Worm (Caenorhabditis elegans): Measurements from ENCODE around the gene Y57A10A.14.
A peak's percentile ranks its signal among the peaks of the same experiment; 100 is the strongest.

The Y57A10A.14 gene

DNA sequence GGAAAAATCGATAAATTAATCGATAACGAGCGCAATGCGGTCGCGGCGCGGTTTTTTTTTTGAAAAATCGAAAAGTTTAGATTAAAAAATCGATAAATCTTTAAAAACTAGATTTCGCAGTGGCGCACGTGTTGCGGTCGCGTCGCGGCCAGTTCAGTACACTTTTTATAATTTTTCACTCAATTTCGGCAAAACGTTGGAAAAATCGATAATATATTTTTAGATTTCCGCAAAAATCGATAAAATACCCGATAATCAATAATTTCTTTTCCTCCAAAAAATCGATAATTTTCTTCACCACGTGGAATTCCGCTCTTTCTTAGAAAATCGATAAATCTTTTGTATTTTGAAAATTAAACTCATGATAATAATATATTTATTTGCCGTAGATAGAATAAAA, 9.2 kb upstream of the Y57A10A.14 start:
- TF ChIP-seq efl-1 (optimal IDR thresholded peaks at IDR 0.05) (no peak), efl-1 (GFP tag; optimal IDR thresholded peaks at IDR 0.05 in 1 of 2) (peak in 1 of 2 experiments; percentile 32), swsn-7 (tag; optimal IDR thresholded peaks at IDR 0.05) (no peak), sox-4 (tag; optimal IDR thresholded peaks at IDR 0.05) (no peak), aly-2 (tag; optimal IDR thresholded peaks at IDR 0.05) (no peak)

DNA sequence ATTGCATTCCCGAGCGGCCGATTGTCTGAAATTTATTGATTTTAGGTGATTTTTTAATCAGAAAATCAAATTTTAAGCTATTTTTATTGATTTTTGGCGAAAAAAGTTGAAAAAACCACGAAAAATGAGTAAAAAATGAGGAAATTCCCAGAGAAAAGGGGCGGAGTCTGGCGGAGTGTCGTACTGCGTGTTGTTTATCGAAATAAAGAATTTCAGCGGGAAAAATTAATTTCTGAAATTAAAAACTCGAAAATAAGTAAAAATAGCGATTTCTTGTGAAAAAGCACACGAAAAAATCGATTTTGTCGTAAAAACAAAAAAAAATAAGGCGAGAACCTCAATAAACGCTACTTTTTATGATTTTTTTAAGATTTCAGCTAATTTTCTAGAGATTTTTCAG, 880 bp upstream of the Y57A10A.14 start, which contains the start of gene Y57A10A.13:
Y57A10A.13 (minus strand) TSS at position 46 of the 400 bp plus-strand sequence.
- peak; percentile 13 for TF ChIP-seq blmp-1 (tag; optimal IDR thresholded peaks at IDR 0.05)
- peak; percentile 58 to 80 for TF ChIP-seq efl-1 (optimal IDR thresholded peaks at IDR 0.05)
- TF ChIP-seq efl-1 (GFP tag; optimal IDR thresholded peaks at IDR 0.05 in 1 of 2), result peak; percentile 84 to 98
- no peak for TF ChIP-seq pqm-1 (tag; optimal IDR thresholded peaks at IDR 0.05)
- TF ChIP-seq lin-35 (GFP tag; optimal IDR thresholded peaks at IDR 0.05), result peak; percentile 72 to 89
- no peak for TF ChIP-seq fkh-8 (tag; optimal IDR thresholded peaks at IDR 0.05)
- no peak for TF ChIP-seq dsc-1 (tag; optimal IDR thresholded peaks at IDR 0.05)
- TF ChIP-seq unc-62 (GFP tag; optimal IDR thresholded peaks at IDR 0.05), result no peak
- TF ChIP-seq ets-5 (GFP tag; IDR thresholded peaks at IDR 0.05), result no peak
- TF ChIP-seq irx-1 (tag; optimal IDR thresholded peaks at IDR 0.05), result no peak
- TF ChIP-seq mdl-1 (tag; optimal IDR thresholded peaks at IDR 0.05), result no peak
- no peak for TF ChIP-seq hlh-4 (tag; optimal IDR thresholded peaks at IDR 0.05)
- TF ChIP-seq zag-1 (tag; optimal IDR thresholded peaks at IDR 0.05), result no peak
- TF ChIP-seq nhr-19 (GFP tag; conservative IDR thresholded peaks at IDR 0.05), result no peak
- TF ChIP-seq lsy-2 (tag; optimal IDR thresholded peaks at IDR 0.05), result peak; percentile 4 to 52
- TF ChIP-seq skn-1 (tag; optimal IDR thresholded peaks at IDR 0.05), result peak; percentile 15
- no peak for TF ChIP-seq egl-13 (tag; optimal IDR thresholded peaks at IDR 0.05)
- TF ChIP-seq snpc-4 (tag; optimal IDR thresholded peaks at IDR 0.05), result no peak
- peak; percentile 72 to 87 (median 79) for TF ChIP-seq dpl-1 (GFP tag; optimal IDR thresholded peaks at IDR 0.05)
- TF ChIP-seq nhr-76 (tag; optimal IDR thresholded peaks at IDR 0.05), result no peak
- no peak for TF ChIP-seq ces-1 (GFP tag; optimal IDR thresholded peaks at IDR 0.05)

DNA sequence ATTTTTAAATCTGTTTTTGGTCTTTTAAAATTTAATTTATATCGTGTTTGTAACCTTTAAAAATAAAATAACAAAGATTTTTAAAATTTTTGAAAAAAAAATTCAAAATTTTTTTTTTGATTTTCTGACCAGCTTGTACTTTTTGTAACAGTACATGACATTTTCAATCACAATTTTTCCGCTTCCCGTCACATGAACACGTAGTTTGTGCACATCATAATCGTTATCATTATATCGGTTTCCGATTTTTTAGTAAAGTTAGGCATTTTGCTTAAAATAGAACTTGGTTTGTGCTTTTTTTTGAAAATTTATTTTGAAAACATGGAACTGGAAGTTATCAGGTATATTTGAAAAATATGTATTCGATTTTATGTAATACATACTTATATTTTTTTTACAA, 989 bp downstream of the Y57A10A.14 start:
- TF ChIP-seq elt-2 (tag; optimal IDR thresholded peaks at IDR 0.05) (peak; percentile 47), efl-1 (optimal IDR thresholded peaks at IDR 0.05) (no peak), efl-1 (GFP tag; optimal IDR thresholded peaks at IDR 0.05 in 1 of 2) (no peak)

DNA sequence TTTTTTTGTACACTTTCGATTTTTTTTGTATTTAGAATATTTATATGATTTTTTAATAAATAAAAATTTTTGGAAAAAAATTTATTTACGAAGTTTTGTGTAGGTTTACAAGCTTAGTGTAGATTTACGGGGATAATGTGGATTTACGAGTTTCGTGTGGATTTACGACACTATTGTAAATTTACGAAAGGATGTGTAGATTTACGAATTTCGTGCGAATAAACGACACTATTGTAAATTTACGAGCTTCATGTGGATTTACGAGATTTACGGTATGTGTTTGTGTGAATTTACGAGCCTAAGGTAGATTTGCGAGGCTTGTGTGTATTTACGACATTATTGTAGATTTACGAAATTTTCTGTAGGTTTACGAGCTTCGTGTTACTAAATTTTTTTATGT, 3.5 kb downstream of the Y57A10A.14 start:
- TF ChIP-seq dsc-1 (tag; optimal IDR thresholded peaks at IDR 0.05), result no peak
- no peak for TF ChIP-seq efl-1 (optimal IDR thresholded peaks at IDR 0.05)
- peak in 1 of 2 experiments; percentile 67 for TF ChIP-seq efl-1 (GFP tag; optimal IDR thresholded peaks at IDR 0.05 in 1 of 2)

DNA sequence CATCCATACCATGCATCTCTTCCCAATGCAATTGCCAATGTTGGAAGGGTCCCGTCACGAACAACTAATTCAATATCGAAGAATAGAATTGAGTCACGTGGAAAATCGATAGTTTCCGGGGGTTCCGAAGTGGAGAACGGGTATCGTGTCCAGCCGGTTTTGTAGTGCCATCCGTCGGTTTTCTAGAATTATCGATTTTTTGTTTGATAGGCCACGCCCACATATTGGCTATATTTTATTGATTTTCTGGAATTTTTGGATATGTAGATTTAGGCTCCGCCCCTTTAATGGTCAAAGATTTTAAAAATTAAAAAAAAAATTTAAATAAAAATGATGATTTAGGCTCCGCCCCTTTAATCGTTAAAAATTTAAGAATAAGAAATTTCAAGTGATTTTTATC, 13.5 kb downstream of the Y57A10A.14 start:
- no peak for TF ChIP-seq efl-1 (optimal IDR thresholded peaks at IDR 0.05)
- peak in 1 of 2 experiments; percentile 75 for TF ChIP-seq efl-1 (GFP tag; optimal IDR thresholded peaks at IDR 0.05 in 1 of 2)
- TF ChIP-seq fkh-10 (GFP tag; optimal IDR thresholded peaks at IDR 0.05), result no peak
- TF ChIP-seq unc-86 (tag; optimal IDR thresholded peaks at IDR 0.05), result no peak
- TF ChIP-seq nhr-20 (tag; optimal IDR thresholded peaks at IDR 0.05), result no peak

DNA sequence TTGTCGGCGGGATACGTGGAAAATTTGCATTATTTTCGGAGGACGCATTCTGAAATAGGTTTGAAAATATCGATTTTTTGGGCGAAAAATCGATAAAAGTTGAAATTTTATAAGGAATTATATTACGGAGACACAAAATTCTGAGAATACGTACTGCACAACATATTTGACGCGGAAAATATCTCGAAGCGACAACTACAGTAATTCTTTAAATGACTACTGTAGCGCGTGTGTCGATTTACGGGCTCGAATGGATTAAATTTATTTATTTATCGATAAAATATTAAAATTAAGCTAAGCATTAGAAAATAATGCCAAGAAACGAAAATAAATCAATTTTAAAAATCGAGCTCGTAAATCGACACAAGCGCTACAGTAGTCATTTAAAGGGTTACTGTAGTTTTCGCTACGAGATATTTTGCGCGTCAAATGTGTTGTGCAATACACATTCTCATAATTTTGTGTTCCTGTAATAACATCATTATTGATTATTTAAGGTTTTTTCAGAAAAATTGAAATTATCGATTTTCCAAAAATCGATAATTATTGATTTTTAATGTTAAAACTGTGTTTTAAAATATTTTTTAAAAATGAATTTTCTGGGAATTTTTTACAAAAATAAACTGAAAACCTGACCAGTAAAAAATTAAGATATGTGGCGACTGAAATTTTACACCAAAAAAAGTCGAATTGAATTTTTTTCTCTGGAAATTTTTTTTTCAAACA, 14.3 kb downstream of the Y57A10A.14 start, which contains the start of gene polg-1:
polg-1 (minus strand) TSS at position 51 of the 726 bp plus-strand sequence.
- no peak for TF ChIP-seq nhr-11 (tag; optimal IDR thresholded peaks at IDR 0.05)

DNA sequence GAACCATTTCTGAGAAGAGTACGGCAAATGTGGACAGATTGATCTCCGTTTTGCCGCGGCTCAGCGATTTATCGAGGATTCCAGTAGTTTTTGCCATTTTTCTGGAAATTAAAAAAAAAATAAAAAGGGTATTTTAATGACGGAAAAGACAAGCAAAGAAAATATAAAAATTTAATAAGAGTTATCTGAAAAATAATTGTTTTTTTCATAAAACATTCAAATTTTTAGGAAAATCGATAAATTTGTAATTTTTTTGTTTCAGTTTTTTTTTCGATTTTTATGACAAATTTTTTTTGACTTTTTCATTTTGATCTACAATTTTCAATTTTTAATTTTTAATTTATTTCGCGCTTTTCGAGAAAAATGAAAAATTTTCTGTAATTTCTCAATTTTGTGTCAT, 16.5 kb downstream of the Y57A10A.14 start, which contains the start of gene trpp-5:
trpp-5 (minus strand) TSS at position 101 of the 400 bp plus-strand sequence.
- TF ChIP-seq mep-1 (tag; optimal IDR thresholded peaks at IDR 0.05), result no peak
- TF ChIP-seq nhr-11 (tag; optimal IDR thresholded peaks at IDR 0.05), result no peak
- no peak for TF ChIP-seq aha-1 (tag; optimal IDR thresholded peaks at IDR 0.05)
- no peak for TF ChIP-seq mef-2 (tag; optimal IDR thresholded peaks at IDR 0.05)
- no peak for TF ChIP-seq dpl-1 (GFP tag; optimal IDR thresholded peaks at IDR 0.05)
- no peak for TF ChIP-seq sup-37 (GFP tag; optimal IDR thresholded peaks at IDR 0.05)
- no peak for TF ChIP-seq sox-4 (tag; optimal IDR thresholded peaks at IDR 0.05)
- no peak for TF ChIP-seq nhr-28 (tag; optimal IDR thresholded peaks at IDR 0.05)
- no peak for TF ChIP-seq vab-15 (tag; optimal IDR thresholded peaks at IDR 0.05)
- no peak for TF ChIP-seq lin-15B (tag; optimal IDR thresholded peaks at IDR 0.05)
- TF ChIP-seq fos-1 (tag; optimal IDR thresholded peaks at IDR 0.05), result no peak
- TF ChIP-seq irx-1 (tag; optimal IDR thresholded peaks at IDR 0.05), result no peak
- TF ChIP-seq alr-1 (tag; optimal IDR thresholded peaks at IDR 0.05; ENCODE audit: borderline replicate concordance), result no peak
- TF ChIP-seq nhr-90 (tag; optimal IDR thresholded peaks at IDR 0.05; ENCODE audit: poor library complexity), result no peak
- TF ChIP-seq lir-3 (tag; optimal IDR thresholded peaks at IDR 0.05; ENCODE audit: poor library complexity), result no peak
- TF ChIP-seq nhr-237 (tag; optimal IDR thresholded peaks at IDR 0.05), result no peak
- TF ChIP-seq lin-35 (GFP tag; optimal IDR thresholded peaks at IDR 0.05), result no peak
